Fruit fly (Drosophila melanogaster) whole organism, embryonic: ENCODE results near the gene CG18265.

Experiments
- Awh ChIP-seq: fragments of 200-800 bp; sonication (Bioruptor generic); IDR thresholded peaks from 2 replicates; pipeline ENCODE4, ENCODE4 v1.3.6; 2022; ENCODE audit warnings: missing biosample characterization, missing genetic modification characterization
- CG10543 ChIP-seq: fragments of 200-800 bp; sonication (Bioruptor generic); optimal IDR thresholded peaks from 3 replicates; lab custom pipeline; 2017; ENCODE audit warnings: missing biosample characterization, mild to moderate bottlenecking, missing genetic modification characterization, moderate library complexity
- CG10959 ChIP-seq: fragments of 200-800 bp; sonication (Bioruptor generic); IDR thresholded peaks from 2 replicates; pipeline ENCODE4 v1.3.6; 2022; ENCODE audit warnings: missing biosample characterization, missing genetic modification characterization
- CG11456 ChIP-seq: fragments of 200-800 bp; sonication (Bioruptor generic); IDR thresholded peaks from 3 replicates; pipeline ENCODE4 v1.3.6; 2022; ENCODE audit warnings: missing biosample characterization, missing genetic modification characterization
- CG12769 ChIP-seq: fragments of 200-800 bp; sonication (Bioruptor generic); optimal IDR thresholded peaks from 2 replicates; lab custom pipeline; 2019; ENCODE audit warnings: missing biosample characterization, mild to moderate bottlenecking, missing genetic modification characterization, moderate library complexity
- CG13424 ChIP-seq: fragments of 200-800 bp; sonication (Bioruptor generic); optimal IDR thresholded peaks from 2 replicates; lab custom pipeline; 2019; ENCODE audit warnings: missing biosample characterization, mild to moderate bottlenecking, missing genetic modification characterization, moderate library complexity
- CG13624 ChIP-seq: fragments of 200-800 bp; sonication (Bioruptor generic); optimal IDR thresholded peaks from 2 replicates; lab custom pipeline; 2016; ENCODE audit warnings: missing biosample characterization, missing genetic modification characterization
- CG13775 ChIP-seq: fragments of 200-800 bp; sonication (Bioruptor generic); optimal IDR thresholded peaks from 3 replicates; lab custom pipeline; 2017; ENCODE audit warnings: missing biosample characterization, mild to moderate bottlenecking, missing genetic modification characterization
- CG13894 ChIP-seq: fragments of 200-800 bp; sonication (Bioruptor generic); optimal IDR thresholded peaks from 3 replicates; lab custom pipeline; 2018; ENCODE audit warnings: missing biosample characterization, mild to moderate bottlenecking, missing genetic modification characterization, moderate library complexity
- CG1647 ChIP-seq: fragments of 200-800 bp; sonication (Bioruptor generic); optimal IDR thresholded peaks from 3 replicates; lab custom pipeline; 2016; ENCODE audit warnings: missing biosample characterization, missing genetic modification characterization
- CG16779 ChIP-seq: fragments of 200-800 bp; sonication (Bioruptor generic); IDR thresholded peaks from 2 replicates; pipeline ENCODE4 v1.3.6; 2022; ENCODE audit warnings: missing biosample characterization, missing genetic modification characterization
- CG18011 ChIP-seq: fragments of 200-800 bp; sonication (Bioruptor generic); optimal IDR thresholded peaks from 2 replicates; lab custom pipeline; 2017; ENCODE audit warnings: missing biosample characterization, missing genetic modification characterization, mild to moderate bottlenecking, moderate library complexity, missing genotype
- CG18262 ChIP-seq: fragments of 200-800 bp; optimal IDR thresholded peaks from 3 replicates; lab custom pipeline; 2019; ENCODE audit warnings: missing biosample characterization, mild to moderate bottlenecking, missing genetic modification characterization, moderate library complexity
- CG18619 ChIP-seq: fragments of 200-800 bp; sonication (Bioruptor generic); optimal IDR thresholded peaks from 3 replicates; lab custom pipeline; 2017; ENCODE audit warnings: missing biosample characterization, mild to moderate bottlenecking, missing genetic modification characterization
- CG30403 ChIP-seq: fragments of 200-800 bp; sonication (Bioruptor generic); optimal IDR thresholded peaks from 3 replicates; lab custom pipeline; 2016; ENCODE audit warnings: missing biosample characterization, missing genetic modification characterization
- CG32532 ChIP-seq: fragments of 200-800 bp; sonication (Bioruptor generic); IDR thresholded peaks from 2 replicates; pipeline ENCODE4 v1.3.6; 2022; ENCODE audit warnings: missing biosample characterization, missing genetic modification characterization
- CG4424 ChIP-seq: fragments of 200-800 bp; sonication (Bioruptor generic); optimal IDR thresholded peaks from 3 replicates; lab custom pipeline; 2016; ENCODE audit warnings: missing biosample characterization, missing genetic modification characterization
- CG7963 ChIP-seq: fragments of 200-800 bp; sonication (Bioruptor generic); IDR thresholded peaks from 3 replicates; pipeline ENCODE4 v1.3.6; 2022; ENCODE audit warnings: missing biosample characterization, missing genetic modification characterization; ENCODE audit not compliant: partially characterized antibody
- CG8478 ChIP-seq: fragments of >200 bp; optimal IDR thresholded peaks from 2 replicates; lab custom pipeline; 2018
- CG9932 ChIP-seq: fragments of 200-800 bp; sonication (Bioruptor generic); IDR thresholded peaks from 2 replicates; pipeline ENCODE4 v1.3.6; 2022; ENCODE audit warnings: missing biosample characterization, missing genetic modification characterization
- CoRest ChIP-seq: fragments of 200-800 bp; sonication (Bioruptor generic); optimal IDR thresholded peaks from 3 replicates; lab custom pipeline; 2018; ENCODE audit warnings: missing biosample characterization, mild to moderate bottlenecking, missing genetic modification characterization, moderate library complexity
- D19A ChIP-seq: fragments of 200-800 bp; optimal IDR thresholded peaks from 3 replicates; lab custom pipeline; 2019; ENCODE audit warnings: missing biosample characterization, mild to moderate bottlenecking, missing genetic modification characterization, moderate library complexity
- HmgD ChIP-seq: fragments of 200-800 bp; sonication (Bioruptor generic); optimal IDR thresholded peaks from 3 replicates; lab custom pipeline; 2016; ENCODE audit warnings: missing biosample characterization, missing genetic modification characterization
- HmgZ ChIP-seq: fragments of 200-800 bp; sonication (Bioruptor generic); optimal IDR thresholded peaks from 2 replicates; lab custom pipeline; 2018; ENCODE audit warnings: missing biosample characterization, mild to moderate bottlenecking, missing genetic modification characterization
- Hsf ChIP-seq: fragments of 200-800 bp; sonication (Bioruptor generic); optimal IDR thresholded peaks from 3 replicates; lab custom pipeline; 2016; ENCODE audit warnings: missing biosample characterization, missing genetic modification characterization
- Max ChIP-seq: fragments of 200-800 bp; sonication (Bioruptor generic); optimal IDR thresholded peaks from 2 replicates; lab custom pipeline; 2016; ENCODE audit warnings: missing biosample characterization, mild to moderate bottlenecking, missing genetic modification characterization
- NC2α ChIP-seq: fragments of 200-800 bp; sonication (Bioruptor generic); optimal IDR thresholded peaks from 2 replicates; lab custom pipeline; 2016; ENCODE audit warnings: missing biosample characterization, missing genetic modification characterization
- NC2β ChIP-seq: fragments of 200-800 bp; sonication (Bioruptor generic); optimal IDR thresholded peaks from 2 replicates; lab custom pipeline; 2016; ENCODE audit warnings: missing biosample characterization, missing genetic modification characterization
- NFAT ChIP-seq: fragments of 200-800 bp; sonication (Bioruptor generic); IDR thresholded peaks from 2 replicates; pipeline ENCODE4 v1.3.6; 2022; ENCODE audit warnings: missing biosample characterization, missing genetic modification characterization
- Oaz ChIP-seq: fragments of 200-800 bp; sonication (Bioruptor generic); IDR thresholded peaks from 2 replicates; pipeline ENCODE4 v1.3.6; 2022; ENCODE audit warnings: missing biosample characterization, missing genetic modification characterization
- Opbp ChIP-seq: fragments of 200-800 bp; sonication (Bioruptor generic); IDR thresholded peaks from 3 replicates; pipeline ENCODE4 v1.3.6; 2022; ENCODE audit warnings: missing biosample characterization, missing genetic modification characterization; ENCODE audit not compliant: partially characterized antibody
- Pdp1 ChIP-seq, 2 experiments: fragments of 200-800 bp; sonication (Bioruptor generic); optimal IDR thresholded peaks; 3 replicates each; lab custom pipeline; 2016; ENCODE audit warnings: missing biosample characterization in 2 of 2, missing genetic modification characterization in 2 of 2, mild to moderate bottlenecking in 1 of 2, moderate library complexity in 1 of 2
- Rfx ChIP-seq: fragments of 200-800 bp; sonication (Bioruptor generic); IDR thresholded peaks from 2 replicates; pipeline ENCODE4 v1.3.6; 2022; ENCODE audit warnings: missing biosample characterization, missing genetic modification characterization
- Rx ChIP-seq: fragments of 200-800 bp; sonication (Bioruptor generic); IDR thresholded peaks from 2 replicates; pipeline ENCODE4 v1.3.6; 2022; ENCODE audit warnings: missing biosample characterization, missing genetic modification characterization
- Sry-δ ChIP-seq: fragments of 200-800 bp; sonication (Bioruptor generic); optimal IDR thresholded peaks from 2 replicates; lab custom pipeline; 2016; ENCODE audit warnings: missing biosample characterization, missing genetic modification characterization
- ato ChIP-seq: fragments of 200-800 bp; sonication (Bioruptor generic); IDR thresholded peaks from 2 replicates; pipeline ENCODE4 v1.3.6; 2022; ENCODE audit warnings: missing biosample characterization, missing genetic modification characterization; ENCODE audit not compliant: partially characterized antibody
- corto ChIP-seq: fragments of 200-800 bp; sonication (Bioruptor generic); optimal IDR thresholded peaks from 2 replicates; lab custom pipeline; 2016; ENCODE audit warnings: missing biosample characterization, mild to moderate bottlenecking, missing genetic modification characterization, moderate library complexity
- cwo ChIP-seq: fragments of 200-800 bp; sonication (Bioruptor generic); optimal IDR thresholded peaks from 3 replicates; lab custom pipeline; 2017; ENCODE audit warnings: missing biosample characterization, missing genetic modification characterization, mild to moderate bottlenecking, moderate library complexity, missing genetic modification reagents
- dmrt11E ChIP-seq: fragments of 200-800 bp; sonication (Bioruptor generic); optimal IDR thresholded peaks from 3 replicates; lab custom pipeline; 2018; ENCODE audit warnings: missing biosample characterization, mild to moderate bottlenecking, missing genetic modification characterization, moderate library complexity
- dysf ChIP-seq: fragments of 200-800 bp; sonication (Bioruptor generic); IDR thresholded peaks from 3 replicates; pipeline ENCODE4 v1.3.6; 2022; ENCODE audit warnings: missing biosample characterization, missing genetic modification characterization
- fd96Cb ChIP-seq: fragments of 200-800 bp; sonication (Bioruptor generic); optimal IDR thresholded peaks from 2 replicates; lab custom pipeline; 2018; ENCODE audit warnings: missing biosample characterization, mild to moderate bottlenecking, missing genetic modification characterization, moderate library complexity
- gem ChIP-seq: fragments of 200-800 bp; sonication (Bioruptor generic); optimal IDR thresholded peaks from 2 replicates; lab custom pipeline; 2019; ENCODE audit warnings: missing biosample characterization, mild to moderate bottlenecking, missing genetic modification characterization, moderate library complexity
- grn ChIP-seq: fragments of 200-800 bp; sonication (Bioruptor generic); optimal IDR thresholded peaks from 3 replicates; lab custom pipeline; 2017; ENCODE audit warnings: missing biosample characterization, missing genetic modification characterization
- kni ChIP-seq: fragments of 200-800 bp; sonication (Bioruptor generic); optimal IDR thresholded peaks from 3 replicates; lab custom pipeline; 2017; ENCODE audit warnings: mild to moderate bottlenecking, missing biosample characterization, missing genetic modification reagents, missing genetic modification characterization
- knrl ChIP-seq: fragments of 200-800 bp; sonication (Bioruptor generic); IDR thresholded peaks from 3 replicates; pipeline ENCODE4 v1.3.6; 2022; ENCODE audit warnings: missing biosample characterization, missing genetic modification characterization; ENCODE audit not compliant: partially characterized antibody
- psq ChIP-seq: fragments of 200-800 bp; sonication (Bioruptor generic); optimal IDR thresholded peaks from 2 replicates; lab custom pipeline; 2017; ENCODE audit warnings: missing biosample characterization, missing genetic modification characterization
- rib ChIP-seq: fragments of 200-800 bp; sonication (Bioruptor generic); IDR thresholded peaks from 2 replicates; pipeline ENCODE4 v1.3.6; 2022; ENCODE audit warnings: missing biosample characterization, missing genetic modification characterization
- sens-2 ChIP-seq: fragments of 200-800 bp; sonication (Bioruptor generic); IDR thresholded peaks from 2 replicates; pipeline ENCODE4 v1.3.6; 2022; ENCODE audit warnings: missing biosample characterization, missing genetic modification characterization
- slp2 ChIP-seq: fragments of 200-800 bp; sonication (Bioruptor generic); optimal IDR thresholded peaks from 2 replicates; lab custom pipeline; 2016; ENCODE audit warnings: missing biosample characterization, missing genetic modification characterization
- so ChIP-seq: fragments of 200-800 bp; sonication (Bioruptor generic); IDR thresholded peaks from 3 replicates; pipeline ENCODE4 v1.3.6; 2022; ENCODE audit warnings: missing biosample characterization, missing genetic modification characterization
- sug ChIP-seq: fragments of 200-800 bp; optimal IDR thresholded peaks from 2 replicates; lab custom pipeline; 2019; ENCODE audit warnings: missing biosample characterization, mild to moderate bottlenecking, missing genetic modification characterization, moderate library complexity
- vnd ChIP-seq: fragments of 200-800 bp; sonication (Bioruptor generic); IDR thresholded peaks from 3 replicates; pipeline ENCODE4 v1.3.6; 2022; ENCODE audit warnings: missing biosample characterization, missing genetic modification characterization; ENCODE audit not compliant: partially characterized antibody

Gene CG18265

dm6 chr3L:17430390-17430789 is 8.8 kb upstream of the CG18265 start (continued):
- TF ChIP-seq CG13624 (GFP tag; lab: Kevin White, UChicago) = no peak
- no peak for TF ChIP-seq CG13775 (GFP tag; lab: Kevin White, UChicago)
- TF ChIP-seq so (GFP tag; lab: Robert Waterston, UW) = no peak
- TF ChIP-seq sug (tag; lab: Kevin White, UChicago) = no peak
- TF ChIP-seq CG8478 (lab: Kevin White, UChicago) = no peak
- TF ChIP-seq CG9932 = no peak
- TF ChIP-seq kni (GFP tag; lab: Kevin White, UChicago) = peak; percentile 15
- peak; percentile 81 for TF ChIP-seq CG10543
- no peak for TF ChIP-seq psq (GFP tag; lab: Kevin White, UChicago)
- no peak for TF ChIP-seq NC2β
- no peak; the same call in 1 of the 2 replicates for TF ChIP-seq NFAT (GFP tag; lab: Robert Waterston, UW)
- TF ChIP-seq fd96Cb (tag; lab: Kevin White, UChicago) = no peak
- no peak for TF ChIP-seq NC2α (GFP tag; lab: Kevin White, UChicago)
- TF ChIP-seq gem (tag; lab: Kevin White, UChicago) = no peak
- no peak for TF ChIP-seq dmrt11E (tag; lab: Kevin White, UChicago)
- no peak for TF ChIP-seq HmgZ (tag; lab: Kevin White, UChicago)
- TF ChIP-seq rib (GFP tag; lab: Robert Waterston, UW) = peak; percentile 43; the same call in 1 of the 2 replicates
- peak; percentile 67 for TF ChIP-seq grn (GFP tag; lab: Kevin White, UChicago)
- TF ChIP-seq CG13424 (tag; lab: Kevin White, UChicago) = no peak
- no peak for TF ChIP-seq Sry-δ (GFP tag; lab: Kevin White, UChicago)
- no peak for TF ChIP-seq CG4424 (GFP tag; lab: Kevin White, UChicago)
- peak in 1 of 2 experiments; percentile 4 for TF ChIP-seq Pdp1 (GFP tag; optimal IDR thresholded peaks at IDR 0.05; lab: Kevin White, UChicago)
- TF ChIP-seq CG18011 (GFP tag; lab: Kevin White, UChicago) = no peak
- no peak for TF ChIP-seq sens-2 (GFP tag; lab: Robert Waterston, UW)
- no peak for TF ChIP-seq Opbp (GFP tag; lab: Robert Waterston, UW)
- peak; percentile 95 for TF ChIP-seq CG12769 (tag; lab: Kevin White, UChicago)
- no peak for TF ChIP-seq cwo (GFP tag; lab: Kevin White, UChicago)
- TF ChIP-seq Awh (GFP tag; lab: Robert Waterston, UW) = no peak
- TF ChIP-seq CG1647 (GFP tag; lab: Kevin White, UChicago) = no peak
- no peak for TF ChIP-seq CoRest
- TF ChIP-seq CG30403 = no peak
- TF ChIP-seq knrl = no peak
- TF ChIP-seq Rfx (GFP tag; lab: Robert Waterston, UW) = peak; percentile 5; the same call in 1 of the 2 replicates
- 0 out of 2 replicates have a peak, but pooled peaks have one; percentile 9 for TF ChIP-seq CG16779
- no peak for TF ChIP-seq CG7963 (GFP tag; lab: Robert Waterston, UW)
- TF ChIP-seq slp2 = no peak
- no peak for TF ChIP-seq dysf (GFP tag; lab: Robert Waterston, UW)
- TF ChIP-seq corto (GFP tag; lab: Kevin White, UChicago) = no peak
- TF ChIP-seq CG10959 (GFP tag; lab: Robert Waterston, UW) = no peak
- TF ChIP-seq HmgD (GFP tag; lab: Kevin White, UChicago) = no peak
- 0 out of 2 replicates have a peak, but pooled peaks have one; percentile 10 for TF ChIP-seq CG32532 (GFP tag; lab: Robert Waterston, UW)
- TF ChIP-seq CG18619 (GFP tag; lab: Kevin White, UChicago) = no peak
- peak; percentile 73 for TF ChIP-seq CG13894 (tag; lab: Kevin White, UChicago)
- no peak for TF ChIP-seq D19A (tag; lab: Kevin White, UChicago)
- TF ChIP-seq CG11456 = no peak
- TF ChIP-seq Rx (GFP tag; lab: Robert Waterston, UW) = no peak
- no peak for TF ChIP-seq Max (GFP tag; lab: Kevin White, UChicago)
- no peak for TF ChIP-seq ato (GFP tag; lab: Robert Waterston, UW)
- TF ChIP-seq CG18262 (tag; lab: Kevin White, UChicago) = no peak
- TF ChIP-seq vnd = no peak
- TF ChIP-seq Hsf = no peak
- no peak for TF ChIP-seq Oaz (GFP tag; lab: Robert Waterston, UW)
